Fruit fly (Drosophila melanogaster) whole organism, embryonic: Measurements from ENCODE around the gene CG31343.

ENCODE experiments used
- CG10959 ChIP-seq: fragments of 200-800 bp; sonication (Bioruptor generic); IDR thresholded peaks from 2 replicates; pipeline ENCODE4 v1.3.6; 2022; ENCODE audit warnings: missing biosample characterization, missing genetic modification characterization
- CG12659 ChIP-seq: fragments of 200-800 bp; sonication (Bioruptor generic); optimal IDR thresholded peaks from 3 replicates; lab custom pipeline; 2017; ENCODE audit warnings: mild to moderate bottlenecking, missing biosample characterization, missing genetic modification reagents, missing genetic modification characterization
- CG12942 ChIP-seq: fragments of 200-800 bp; sonication (Bioruptor generic); optimal IDR thresholded peaks from 3 replicates; lab custom pipeline; 2016; ENCODE audit warnings: missing biosample characterization, missing genetic modification characterization
- CG14860 ChIP-seq: fragments of 200-800 bp; sonication (Bioruptor generic); IDR thresholded peaks from 3 replicates; pipeline ENCODE4 v1.3.6; 2022; ENCODE audit warnings: missing biosample characterization, missing genetic modification characterization; ENCODE audit not compliant: partially characterized antibody
- CG15514 ChIP-seq: fragments of 200-800 bp; sonication (Bioruptor generic); optimal IDR thresholded peaks from 3 replicates; lab custom pipeline; 2017; ENCODE audit warnings: missing biosample characterization, missing genetic modification characterization, mild to moderate bottlenecking, moderate library complexity, missing genetic modification reagents
- CG1603 ChIP-seq: fragments of 200-800 bp; sonication (Bioruptor generic); optimal IDR thresholded peaks from 2 replicates; lab custom pipeline; 2019; ENCODE audit warnings: missing biosample characterization, mild to moderate bottlenecking, missing genetic modification characterization, moderate library complexity
- CG17912 ChIP-seq: fragments of 200-800 bp; sonication (Bioruptor generic); optimal IDR thresholded peaks from 2 replicates; lab custom pipeline; 2018; ENCODE audit warnings: missing biosample characterization, mild to moderate bottlenecking, missing genetic modification characterization
- CG1792 ChIP-seq: fragments of 200-800 bp; sonication (Bioruptor generic); optimal IDR thresholded peaks from 2 replicates; lab custom pipeline; 2016; ENCODE audit warnings: missing biosample characterization, missing genetic modification characterization
- CG1832 ChIP-seq: fragments of 200-800 bp; sonication (Bioruptor generic); optimal IDR thresholded peaks from 2 replicates; lab custom pipeline; 2017; ENCODE audit warnings: missing biosample characterization, mild to moderate bottlenecking, missing genetic modification characterization, inconsistent platforms
- CG18619 ChIP-seq: fragments of 200-800 bp; sonication (Bioruptor generic); optimal IDR thresholded peaks from 3 replicates; lab custom pipeline; 2017; ENCODE audit warnings: missing biosample characterization, mild to moderate bottlenecking, missing genetic modification characterization
- CG2712 ChIP-seq: fragments of 200-800 bp; optimal IDR thresholded peaks from 3 replicates; lab custom pipeline; 2019; ENCODE audit warnings: missing biosample characterization, mild to moderate bottlenecking, missing genetic modification characterization, moderate library complexity
- CG3163 ChIP-seq: fragments of 200-800 bp; sonication (Bioruptor generic); optimal IDR thresholded peaks from 3 replicates; lab custom pipeline; 2016; ENCODE audit warnings: missing biosample characterization, missing genetic modification characterization
- CG33213 ChIP-seq: fragments of 200-800 bp; sonication (Bioruptor generic); optimal IDR thresholded peaks from 3 replicates; lab custom pipeline; 2016; ENCODE audit warnings: missing biosample characterization, missing genetic modification characterization
- CG34376 ChIP-seq: fragments of 200-800 bp; sonication (Bioruptor generic); optimal IDR thresholded peaks from 2 replicates; lab custom pipeline; 2018; ENCODE audit warnings: missing biosample characterization, mild to moderate bottlenecking, missing genetic modification characterization
- CG4404 ChIP-seq: fragments of 200-800 bp; sonication (Bioruptor generic); IDR thresholded peaks from 2 replicates; pipeline ENCODE4 v1.3.6; 2022; ENCODE audit warnings: missing biosample characterization, missing genetic modification characterization
- CG4617 ChIP-seq: fragments of 200-800 bp; sonication (Bioruptor generic); optimal IDR thresholded peaks from 3 replicates; lab custom pipeline; 2016; ENCODE audit warnings: missing biosample characterization, missing genetic modification characterization, borderline replicate concordance
- CG4707 ChIP-seq: fragments of 200-800 bp; sonication (Bioruptor generic); optimal IDR thresholded peaks from 2 replicates; lab custom pipeline; 2018; ENCODE audit warnings: missing biosample characterization, mild to moderate bottlenecking, missing genetic modification characterization, moderate library complexity
- CG6254 ChIP-seq: fragments of 200-800 bp; sonication (Bioruptor generic); optimal IDR thresholded peaks from 3 replicates; lab custom pipeline; 2017; ENCODE audit warnings: mild to moderate bottlenecking, missing biosample characterization, missing genetic modification reagents, missing genetic modification characterization
- CG6854 ChIP-seq: fragments of 200-800 bp; sonication (Bioruptor generic); optimal IDR thresholded peaks from 3 replicates; lab custom pipeline; 2017; ENCODE audit warnings: missing biosample characterization, mild to moderate bottlenecking, missing genetic modification characterization
- CG8924 ChIP-seq: fragments of 200-800 bp; optimal IDR thresholded peaks from 3 replicates; lab custom pipeline; 2019; ENCODE audit warnings: missing biosample characterization, mild to moderate bottlenecking, missing genetic modification characterization, moderate library complexity
- CHES-1-like ChIP-seq: fragments of 200-800 bp; sonication (Bioruptor generic); optimal IDR thresholded peaks from 2 replicates; lab custom pipeline; 2016; ENCODE audit warnings: missing biosample characterization, missing genetic modification characterization
- D19A ChIP-seq: fragments of 200-800 bp; optimal IDR thresholded peaks from 3 replicates; lab custom pipeline; 2019; ENCODE audit warnings: missing biosample characterization, mild to moderate bottlenecking, missing genetic modification characterization, moderate library complexity
- Deaf1 ChIP-seq: fragments of 200-800 bp; optimal IDR thresholded peaks from 3 replicates; lab custom pipeline; 2019; ENCODE audit warnings: missing biosample characterization, mild to moderate bottlenecking, missing genetic modification characterization, moderate library complexity
- Dfd ChIP-seq, 2 experiments: fragments of >200 bp; optimal IDR thresholded peaks; 2 replicates each; lab custom pipeline; 2017; ENCODE audit warnings: missing biosample characterization in 2 of 2, missing genetic modification characterization in 2 of 2
- Dip3 ChIP-seq: fragments of 200-800 bp; sonication (Bioruptor generic); optimal IDR thresholded peaks from 3 replicates; lab custom pipeline; 2016; ENCODE audit warnings: missing biosample characterization, missing genetic modification characterization
- Dll ChIP-seq: fragments of 200-800 bp; sonication (Bioruptor generic); IDR thresholded peaks from 4 replicates; pipeline ENCODE4 v1.3.6; 2022; ENCODE audit warnings: missing biosample characterization, missing genetic modification characterization; ENCODE audit not compliant: partially characterized antibody
- Doc2 ChIP-seq: fragments of 200-800 bp; sonication (Bioruptor generic); IDR thresholded peaks from 2 replicates; pipeline ENCODE4 v1.3.6; 2022; ENCODE audit warnings: missing biosample characterization, missing genetic modification characterization
- Dref ChIP-seq: fragments of 200-800 bp; sonication (Bioruptor generic); IDR thresholded peaks from 2 replicates; pipeline ENCODE4 v1.3.6; 2022; ENCODE audit warnings: missing biosample characterization, missing genetic modification characterization
- Elba2 ChIP-seq: fragments of 200-800 bp; sonication (Bioruptor generic); optimal IDR thresholded peaks from 3 replicates; lab custom pipeline; 2016; ENCODE audit warnings: missing biosample characterization, missing genetic modification characterization
- Ets65A ChIP-seq: fragments of 200-800 bp; sonication (Bioruptor generic); peaks from one replicate; lab custom pipeline; 2016; ENCODE audit warnings: missing biosample characterization, missing genetic modification characterization
- HLHmδ ChIP-seq: fragments of 200-800 bp; sonication (Bioruptor generic); optimal IDR thresholded peaks from 2 replicates; lab custom pipeline; 2018; ENCODE audit warnings: missing biosample characterization, mild to moderate bottlenecking, missing genetic modification characterization, moderate library complexity
- Hmx ChIP-seq: fragments of 200-800 bp; sonication (Bioruptor generic); optimal IDR thresholded peaks from 2 replicates; lab custom pipeline; 2016; ENCODE audit warnings: missing biosample characterization, missing genetic modification characterization
- Mad ChIP-seq: fragments of 200-800 bp; sonication (Bioruptor generic); optimal IDR thresholded peaks from 2 replicates; lab custom pipeline; 2016; ENCODE audit warnings: missing biosample characterization, missing genetic modification characterization
- Nf-YB ChIP-seq: fragments of 200-800 bp; sonication (Bioruptor generic); optimal IDR thresholded peaks from 3 replicates; lab custom pipeline; 2019; ENCODE audit warnings: missing biosample characterization, mild to moderate bottlenecking, missing genetic modification characterization, moderate library complexity
- Ravus ChIP-seq: fragments of 200-800 bp; sonication (Bioruptor generic); IDR thresholded peaks from 2 replicates; pipeline ENCODE4 v1.3.6; 2022; ENCODE audit warnings: missing biosample characterization, missing genetic modification characterization
- Sox102F ChIP-seq: fragments of 200-800 bp; sonication (Bioruptor generic); optimal IDR thresholded peaks from 2 replicates; lab custom pipeline; 2018; ENCODE audit warnings: missing biosample characterization, mild to moderate bottlenecking, missing genetic modification characterization, moderate library complexity
- bab2 ChIP-seq: fragments of 200-800 bp; sonication (Bioruptor generic); optimal IDR thresholded peaks from 2 replicates; lab custom pipeline; 2016; ENCODE audit warnings: missing biosample characterization, missing genetic modification characterization
- bowl ChIP-seq: fragments of 200-800 bp; sonication (Bioruptor generic); IDR thresholded peaks from 2 replicates; pipeline ENCODE4 v1.3.6; 2022; ENCODE audit warnings: missing biosample characterization, missing genetic modification characterization
- br ChIP-seq: fragments of >200 bp; optimal IDR thresholded peaks from 2 replicates; lab custom pipeline; 2017
- ci ChIP-seq: fragments of 200-800 bp; sonication (Bioruptor generic); IDR thresholded peaks from 3 replicates; pipeline ENCODE4 v1.3.6; 2022; ENCODE audit warnings: missing biosample characterization, missing genetic modification characterization
- disco-r ChIP-seq: fragments of 200-800 bp; sonication (Bioruptor generic); optimal IDR thresholded peaks from 2 replicates; lab custom pipeline; 2016; ENCODE audit warnings: missing biosample characterization, missing genetic modification characterization
- dpn ChIP-seq, 2 experiments: fragments of 200-800 bp; sonication (Bioruptor generic); optimal IDR thresholded peaks; 3 replicates each; lab custom pipeline; 2016; ENCODE audit warnings: missing biosample characterization in 2 of 2, missing genetic modification characterization in 2 of 2
- dysf ChIP-seq: fragments of 200-800 bp; sonication (Bioruptor generic); IDR thresholded peaks from 3 replicates; pipeline ENCODE4 v1.3.6; 2022; ENCODE audit warnings: missing biosample characterization, missing genetic modification characterization
- gsb-n ChIP-seq: fragments of 200-800 bp; sonication (Bioruptor generic); optimal IDR thresholded peaks from 3 replicates; lab custom pipeline; 2018; ENCODE audit warnings: missing biosample characterization, mild to moderate bottlenecking, missing genetic modification characterization
- lilli ChIP-seq: fragments of 200-800 bp; sonication (Bioruptor generic); optimal IDR thresholded peaks from 3 replicates; lab custom pipeline; 2016; ENCODE audit warnings: missing biosample characterization, missing genetic modification characterization
- nom ChIP-seq: fragments of 200-800 bp; sonication (Bioruptor generic); optimal IDR thresholded peaks from 2 replicates; lab custom pipeline; 2017; ENCODE audit warnings: missing biosample characterization, missing genetic modification characterization, mild to moderate bottlenecking, moderate library complexity, missing genetic modification reagents
- run ChIP-seq: fragments of 200-800 bp; sonication (Bioruptor generic); optimal IDR thresholded peaks from 3 replicates; lab custom pipeline; 2018; ENCODE audit warnings: missing biosample characterization, mild to moderate bottlenecking, missing genetic modification characterization
- salm ChIP-seq: fragments of 200-800 bp; sonication (Bioruptor generic); optimal IDR thresholded peaks from 2 replicates; lab custom pipeline; 2018; ENCODE audit warnings: missing biosample characterization, mild to moderate bottlenecking, missing genetic modification characterization
- sisA ChIP-seq: fragments of 200-800 bp; sonication (Bioruptor generic); IDR thresholded peaks from 2 replicates; pipeline ENCODE4 v1.3.6; 2022; ENCODE audit warnings: missing biosample characterization, missing genetic modification characterization
- tap ChIP-seq: fragments of 200-800 bp; optimal IDR thresholded peaks from 3 replicates; lab custom pipeline; 2019; ENCODE audit warnings: missing biosample characterization, mild to moderate bottlenecking, missing genetic modification characterization, moderate library complexity
- tll ChIP-seq, 2 experiments: fragments of 200-800 bp in 1 of 2; fragments of >200 bp in 1 of 2; sonication (Bioruptor generic) in 1 of 2; optimal IDR thresholded peaks; 2 replicates each; lab custom pipeline; 2017 to 2019; ENCODE audit warnings: missing biosample characterization in 2 of 2, missing genetic modification characterization in 2 of 2, mild to moderate bottlenecking in 1 of 2, moderate library complexity in 1 of 2
- vnd ChIP-seq: fragments of 200-800 bp; sonication (Bioruptor generic); IDR thresholded peaks from 3 replicates; pipeline ENCODE4 v1.3.6; 2022; ENCODE audit warnings: missing biosample characterization, missing genetic modification characterization; ENCODE audit not compliant: partially characterized antibody

The CG31343 gene

DNA sequence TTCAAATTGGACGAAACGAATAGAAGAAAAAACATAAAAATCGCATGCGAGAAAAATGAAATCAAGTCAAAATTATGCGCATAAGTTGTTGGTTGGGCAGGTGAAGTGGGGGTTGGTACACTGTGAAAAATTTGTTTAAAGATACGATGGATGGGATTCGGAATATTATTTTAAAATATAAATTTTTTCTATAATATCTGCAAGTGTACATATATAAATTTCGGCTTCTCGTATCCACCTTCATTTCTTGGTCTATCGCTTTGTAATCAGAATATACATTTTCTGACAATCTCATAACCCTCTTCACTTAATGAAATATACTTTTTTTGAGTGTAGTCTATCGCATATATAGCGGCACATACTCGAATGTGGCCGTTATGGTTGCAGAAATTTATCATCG lies 41.7 kb upstream of the CG31343 start (continued):
- TF ChIP-seq sisA (GFP tag; lab: Robert Waterston, UW), result no peak
- no peak for TF ChIP-seq br (lab: Kevin White, UChicago)
- TF ChIP-seq CG34376, result no peak
- TF ChIP-seq Dfd (GFP tag; optimal IDR thresholded peaks at IDR 0.05; lab: Kevin White, UChicago), result no peak
- TF ChIP-seq CG8924, result peak; percentile 7
- TF ChIP-seq CG1603 (tag; lab: Kevin White, UChicago), result no peak
- TF ChIP-seq vnd (GFP tag; lab: Robert Waterston, UW), result no peak
- TF ChIP-seq Dip3 (GFP tag; lab: Kevin White, UChicago), result no peak
- TF ChIP-seq Hmx (GFP tag; lab: Kevin White, UChicago), result no peak
- no peak for TF ChIP-seq CG4707
- no peak for TF ChIP-seq bab2 (GFP tag; lab: Kevin White, UChicago)
- TF ChIP-seq dysf (GFP tag; lab: Robert Waterston, UW), result peak; percentile 52; the same call in 1 of the 3 replicates
- TF ChIP-seq Mad (GFP tag; lab: Kevin White, UChicago), result peak; percentile 17
- TF ChIP-seq lilli (GFP tag; lab: Kevin White, UChicago), result no peak
- no peak for TF ChIP-seq CG1832 (GFP tag; lab: Kevin White, UChicago)
- no peak for TF ChIP-seq Elba2 (GFP tag; lab: Kevin White, UChicago)
- TF ChIP-seq run, result no peak
- peak; percentile 8 for TF ChIP-seq CG12659 (GFP tag; lab: Kevin White, UChicago)
- no peak for TF ChIP-seq salm (tag; lab: Kevin White, UChicago)
- no peak for TF ChIP-seq tap
- TF ChIP-seq CHES-1-like (GFP tag; lab: Kevin White, UChicago), result no peak
- TF ChIP-seq ci (GFP tag; lab: Robert Waterston, UW), result 0 out of 3 replicates have a peak, but pooled peaks have one; percentile 28
- no peak for TF ChIP-seq CG1792 (GFP tag; lab: Kevin White, UChicago)
- TF ChIP-seq bowl, result no peak
- TF ChIP-seq CG33213, result no peak
- no peak for TF ChIP-seq gsb-n (tag; lab: Kevin White, UChicago)
- TF ChIP-seq CG12942 (GFP tag; lab: Kevin White, UChicago), result no peak
- no peak for TF ChIP-seq CG6854 (GFP tag; lab: Kevin White, UChicago)
- no peak for TF ChIP-seq CG17912
- TF ChIP-seq Dref (GFP tag; lab: Robert Waterston, UW), result no peak
- no peak for TF ChIP-seq CG18619
- no peak for TF ChIP-seq CG4404 (GFP tag; lab: Robert Waterston, UW)
- TF ChIP-seq HLHmδ (GFP tag; lab: Kevin White, UChicago), result no peak
- no peak for TF ChIP-seq tll (GFP tag; optimal IDR thresholded peaks at IDR 0.05; lab: Kevin White, UChicago)
- no peak for TF ChIP-seq Ravus
- TF ChIP-seq D19A, result peak; percentile 6
- no peak for TF ChIP-seq CG3163 (GFP tag; lab: Kevin White, UChicago)
- no peak for TF ChIP-seq Deaf1 (tag; lab: Kevin White, UChicago)
- no peak for TF ChIP-seq CG4617 (GFP tag; lab: Kevin White, UChicago)
- no peak for TF ChIP-seq Doc2 (GFP tag; lab: Robert Waterston, UW)
- TF ChIP-seq CG2712, result peak; percentile 35
- TF ChIP-seq Ets65A (GFP tag; lab: Kevin White, UChicago), result no peak
- no peak for TF ChIP-seq nom (GFP tag; lab: Kevin White, UChicago)
- TF ChIP-seq CG15514 (GFP tag; lab: Kevin White, UChicago), result no peak
- TF ChIP-seq CG10959, result no peak
- TF ChIP-seq disco-r, result no peak
- TF ChIP-seq CG14860, result no peak
- peak in 1 of 2 experiments; percentile 6 for TF ChIP-seq dpn (GFP tag; optimal IDR thresholded peaks at IDR 0.05; lab: Kevin White, UChicago)
- no peak for TF ChIP-seq CG6254
- TF ChIP-seq Dll, result no peak
- TF ChIP-seq Sox102F (GFP tag; lab: Kevin White, UChicago), result peak; percentile 69
- TF ChIP-seq Nf-YB (GFP tag; lab: Kevin White, UChicago), result no peak
